Fruit fly (Drosophila melanogaster) whole organism, prepupa: ENCODE results near the gene RAF2.

Experiments
- Blimp-1 ChIP-seq: fragments of 200-800 bp; sonication (Bioruptor generic); optimal IDR thresholded peaks from 3 replicates; lab custom pipeline; 2017; ENCODE audit warnings: missing biosample characterization, missing genetic modification characterization, mild to moderate bottlenecking, moderate library complexity, missing genetic modification reagents
- CG15336 ChIP-seq: fragments of 200-800 bp; sonication (Bioruptor generic); IDR thresholded peaks from 2 replicates; pipeline ENCODE4 v1.3.6; 2022; ENCODE audit warnings: missing biosample characterization, missing genetic modification characterization
- Eip93F ChIP-seq: fragments of 200-800 bp; sonication (Bioruptor generic); optimal IDR thresholded peaks from 2 replicates; lab custom pipeline; 2016; ENCODE audit warnings: missing biosample characterization, mild to moderate bottlenecking, missing genetic modification characterization
- Sox14 ChIP-seq: fragments of 200-800 bp; sonication (Bioruptor generic); optimal IDR thresholded peaks from 3 replicates; lab custom pipeline; 2016; ENCODE audit warnings: missing biosample characterization, missing genetic modification characterization
- achi ChIP-seq: fragments of 200-800 bp; sonication (Bioruptor generic); optimal IDR thresholded peaks from 3 replicates; lab custom pipeline; 2016; ENCODE audit warnings: missing biosample characterization, missing genetic modification characterization
- fd85E ChIP-seq: fragments of 200-800 bp; sonication (Bioruptor generic); optimal IDR thresholded peaks from 3 replicates; lab custom pipeline; 2016; ENCODE audit warnings: missing biosample characterization, missing genetic modification characterization
- net ChIP-seq: fragments of 200-800 bp; sonication (Bioruptor generic); optimal IDR thresholded peaks from 3 replicates; lab custom pipeline; 2016; ENCODE audit warnings: missing biosample characterization, missing genetic modification characterization

DNA sequence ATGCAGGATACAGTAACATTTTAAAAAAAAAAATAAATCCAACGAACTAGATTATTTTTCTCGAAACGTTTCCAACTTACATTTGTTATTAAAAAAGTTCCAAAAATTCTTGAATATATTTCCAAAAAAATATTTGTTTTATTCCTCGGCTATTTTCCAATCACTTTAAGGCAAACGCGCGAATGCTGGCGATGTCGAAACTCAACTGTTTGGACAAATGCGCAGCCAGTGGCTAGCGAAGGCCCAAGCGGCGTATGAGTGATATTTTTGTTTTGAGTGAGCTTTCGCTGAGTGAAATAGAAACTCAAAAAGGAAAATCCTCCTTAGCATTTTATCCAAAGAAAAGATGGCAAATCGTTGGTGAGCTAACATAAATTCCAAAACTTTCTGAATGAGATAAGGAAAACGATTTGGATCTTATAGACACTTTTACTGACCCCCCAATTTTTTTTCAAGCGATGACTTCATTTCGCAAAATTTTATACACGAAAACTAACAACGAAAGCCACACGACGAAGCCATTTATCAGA, 26.8 kb upstream of the RAF2 start, which contains the start of gene ringer:
- TF ChIP-seq achi (GFP tag; lab: Kevin White, UChicago), result no peak
- no peak for TF ChIP-seq net (GFP tag; lab: Kevin White, UChicago)
- no peak for TF ChIP-seq fd85E (GFP tag; lab: Kevin White, UChicago)
- TF ChIP-seq Eip93F (GFP tag; lab: Kevin White, UChicago), result no peak
- no peak for TF ChIP-seq Blimp-1 (GFP tag; lab: Kevin White, UChicago)
- no peak for TF ChIP-seq CG15336 (GFP tag; lab: Robert Waterston, UW)
- no peak for TF ChIP-seq Sox14 (GFP tag; lab: Kevin White, UChicago)
